Fruit fly (Drosophila melanogaster): ENCODE measurements around the gene CG2656.
A peak's percentile ranks its signal among the peaks of the same experiment; 100 is the strongest.

The CG2656 gene

dm6 chr3R:7130827-7131226 is 13.7 kb upstream of the CG2656 start (continued):
- TF ChIP-seq aop (GFP tag; IDR thresholded peaks at IDR 0.05) = no peak
- TF ChIP-seq stc (GFP tag; IDR thresholded peaks at IDR 0.05) = peak; percentile 4; the same call in 1 of the 2 replicates
- peak; percentile 98 for TF ChIP-seq CG6791 (GFP tag; IDR thresholded peaks at IDR 0.05; ENCODE audit: partially characterized antibody)
- TF ChIP-seq CG1603 (tag; optimal IDR thresholded peaks at IDR 0.05) = peak; percentile 35
- TF ChIP-seq kay (GFP tag; optimal IDR thresholded peaks at IDR 0.05) = no peak
- no peak for TF ChIP-seq CG6175 (GFP tag; IDR thresholded peaks at IDR 0.05)
- TF ChIP-seq CG7963 (GFP tag; IDR thresholded peaks at IDR 0.05; ENCODE audit: partially characterized antibody) = peak; percentile 97
- TF ChIP-seq unc-4 (GFP tag; IDR thresholded peaks at IDR 0.05; ENCODE audit: partially characterized antibody) = peak; percentile 94
- TF ChIP-seq al (GFP tag; IDR thresholded peaks at IDR 0.05) = no peak
- TF ChIP-seq CG12155 (GFP tag; optimal IDR thresholded peaks at IDR 0.05) = no peak
- no peak for TF ChIP-seq phol (tag; optimal IDR thresholded peaks at IDR 0.05)
- TF ChIP-seq gcm (GFP tag; optimal IDR thresholded peaks at IDR 0.05) = no peak
- TF ChIP-seq CG2129 (GFP tag; IDR thresholded peaks at IDR 0.05; ENCODE audit: partially characterized antibody) = peak; percentile 81
- TF ChIP-seq prd (optimal IDR thresholded peaks at IDR 0.05) = no peak
- TF ChIP-seq prd (GFP tag; IDR thresholded peaks at IDR 0.05) = no peak
- TF ChIP-seq CG7786 (GFP tag; optimal IDR thresholded peaks at IDR 0.05) = no peak
- peak; percentile 95 for TF ChIP-seq CG14860 (GFP tag; IDR thresholded peaks at IDR 0.05; ENCODE audit: partially characterized antibody)
- TF ChIP-seq CG31224 (GFP tag; IDR thresholded peaks at IDR 0.05) = no peak
- peak; percentile 96 for TF ChIP-seq Bgb (GFP tag; IDR thresholded peaks at IDR 0.05; ENCODE audit: partially characterized antibody)
- peak; percentile 76 for TF ChIP-seq inv (GFP tag; IDR thresholded peaks at IDR 0.05; ENCODE audit: partially characterized antibody)
- peak; percentile 98 for TF ChIP-seq bbx (GFP tag; IDR thresholded peaks at IDR 0.05; ENCODE audit: partially characterized antibody)
- TF ChIP-seq HLH4C (GFP tag; IDR thresholded peaks at IDR 0.05; ENCODE audit: partially characterized antibody) = peak; percentile 94
- peak; percentile 21 for TF ChIP-seq CG2116 (GFP tag; optimal IDR thresholded peaks at IDR 0.05)
- 0 out of 2 replicates have a peak, but pooled peaks have one; percentile 10 for TF ChIP-seq HLH3B (GFP tag; IDR thresholded peaks at IDR 0.05)
- peak; percentile 51 for TF ChIP-seq stwl (tag; optimal IDR thresholded peaks at IDR 0.05)
- TF ChIP-seq CG7372 (GFP tag; IDR thresholded peaks at IDR 0.05) = no peak
- TF ChIP-seq Xrp1 (GFP tag; IDR thresholded peaks at IDR 0.05) = no peak
- TF ChIP-seq Ravus (GFP tag; IDR thresholded peaks at IDR 0.05) = no peak
- peak; percentile 15 for TF ChIP-seq az2 (GFP tag; optimal IDR thresholded peaks at IDR 0.05)
- peak; percentile 53 for TF ChIP-seq HmgZ (tag; optimal IDR thresholded peaks at IDR 0.05)
- TF ChIP-seq CG10147 (GFP tag; optimal IDR thresholded peaks at IDR 0.05) = no peak
- no peak for TF ChIP-seq CG5245 (GFP tag; optimal IDR thresholded peaks at IDR 0.05)
- no peak for TF ChIP-seq so (GFP tag; IDR thresholded peaks at IDR 0.05)
- TF ChIP-seq vnd (GFP tag; IDR thresholded peaks at IDR 0.05; ENCODE audit: partially characterized antibody) = peak; percentile 89
- TF ChIP-seq hth (optimal IDR thresholded peaks at IDR 0.05) = no peak
- TF ChIP-seq nerfin-2 (GFP tag; IDR thresholded peaks at IDR 0.05; ENCODE audit: partially characterized antibody) = peak; percentile 95
- no peak for TF ChIP-seq CG16779 (GFP tag; IDR thresholded peaks at IDR 0.05)
- TF ChIP-seq Doc3 (GFP tag; IDR thresholded peaks at IDR 0.05; ENCODE audit: partially characterized antibody) = peak; percentile 94
- TF ChIP-seq CG7556 (GFP tag; optimal IDR thresholded peaks at IDR 0.05) = no peak
- TF ChIP-seq CG12236 (GFP tag; optimal IDR thresholded peaks at IDR 0.05) = no peak
- peak; percentile 97 for TF ChIP-seq Opbp (GFP tag; IDR thresholded peaks at IDR 0.05; ENCODE audit: partially characterized antibody)
- TF ChIP-seq CG11093 (GFP tag; IDR thresholded peaks at IDR 0.05) = no peak
- peak; percentile 32 for TF ChIP-seq CG2712 (tag; optimal IDR thresholded peaks at IDR 0.05)
- TF ChIP-seq sens (GFP tag) = peak; percentile 64
- no peak for TF ChIP-seq hkb (optimal IDR thresholded peaks at IDR 0.05)
- TF ChIP-seq hkb (GFP tag; IDR thresholded peaks at IDR 0.05) = 0 out of 2 replicates have a peak, but pooled peaks have one; percentile 39
- TF ChIP-seq Dll (GFP tag; IDR thresholded peaks at IDR 0.05; ENCODE audit: partially characterized antibody) = peak; percentile 94
- TF ChIP-seq tna (GFP tag; IDR thresholded peaks at IDR 0.05; ENCODE audit: partially characterized antibody) = peak; percentile 94
- TF ChIP-seq tap (tag; optimal IDR thresholded peaks at IDR 0.05) = no peak
- peak; percentile 97 for TF ChIP-seq Myb (GFP tag; optimal IDR thresholded peaks at IDR 0.05)
- TF ChIP-seq CG32767 (GFP tag; IDR thresholded peaks at IDR 0.05) = no peak
